Worm (Caenorhabditis elegans): Measurements from ENCODE around the gene otpl-6.
"Not testable (repeated sequence)": the region's sequence is repeated elsewhere in the genome, so short reads cannot be mapped to it uniquely, and the experiment has no call there.

DNA sequence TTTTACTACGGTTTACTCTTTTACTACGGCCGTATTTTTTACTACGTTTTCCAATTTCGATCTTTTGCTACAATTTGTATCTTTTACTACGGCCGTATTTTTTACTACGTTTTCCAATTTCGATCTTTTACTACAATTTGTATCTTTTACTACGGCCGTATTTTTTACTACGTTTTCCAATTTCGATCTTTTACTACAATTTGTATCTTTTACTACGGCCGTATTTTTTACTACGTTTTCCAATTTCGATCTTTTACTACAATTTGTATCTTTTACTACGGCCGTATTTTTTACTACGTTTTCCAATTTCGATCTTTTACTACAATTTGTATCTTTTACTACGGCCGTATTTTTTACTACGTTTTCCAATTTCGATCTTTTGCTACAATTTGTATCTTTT lies 48.9 kb downstream of the otpl-6 start, which contains the start of gene F25G6.1:
- not testable (repeated sequence) for TF ChIP-seq ztf-23 (GFP tag; IDR thresholded peaks at IDR 0.05); tab-1 (GFP tag; IDR thresholded peaks at IDR 0.05); ztf-29 (GFP tag; IDR thresholded peaks at IDR 0.05); ref-1 (GFP tag; conservative IDR thresholded peaks at IDR 0.05); flt-1 (GFP tag; IDR thresholded peaks at IDR 0.05); T22C8.4 (GFP tag; IDR thresholded peaks at IDR 0.05)

All from whole organism, midembryonic.